Worm (Caenorhabditis elegans): ENCODE data around the gene C33F10.14.

DNA sequence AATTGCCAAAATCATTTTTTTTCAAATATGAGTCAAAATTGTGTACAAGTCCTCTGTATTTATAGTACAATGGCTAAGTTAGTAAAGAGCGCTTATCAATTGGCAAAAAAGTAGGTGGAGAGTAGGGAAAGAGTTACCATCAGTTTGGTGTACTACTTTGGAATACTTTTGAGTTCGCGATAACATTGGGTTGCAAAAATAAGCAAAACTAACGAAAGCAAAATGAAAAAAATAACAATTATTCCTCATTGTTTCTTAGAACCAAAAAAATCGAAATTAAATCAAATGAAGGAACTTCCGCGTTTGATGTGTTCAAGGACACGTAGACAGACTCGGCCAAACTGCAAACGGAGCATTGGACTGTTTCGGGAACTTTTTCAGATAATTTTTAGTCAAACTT is 40.4 kb upstream of the C33F10.14 start, which contains the start of gene C27D9.2:
- no peak for TF ChIP-seq flt-1 (GFP tag; IDR thresholded peaks at IDR 0.05)
- TF ChIP-seq ztf-29 (GFP tag; IDR thresholded peaks at IDR 0.05), result no peak
- no peak for TF ChIP-seq cog-1 (tag; optimal IDR thresholded peaks at IDR 0.05)
- no peak for TF ChIP-seq T22C8.4 (GFP tag; IDR thresholded peaks at IDR 0.05)
- TF ChIP-seq ref-1 (GFP tag; conservative IDR thresholded peaks at IDR 0.05), result no peak
- no peak for TF ChIP-seq tab-1 (GFP tag; IDR thresholded peaks at IDR 0.05)
- no peak for TF ChIP-seq ztf-23 (GFP tag; IDR thresholded peaks at IDR 0.05)
- no peak for TF ChIP-seq klf-2 (GFP tag; conservative IDR thresholded peaks at IDR 0.05)
